Worm (Caenorhabditis elegans) whole organism, mixed stage, embryonic: Measurements from ENCODE around the gene Y39E4B.11.

ENCODE experiments used
- M03D4.4 ChIP-seq: sonication (generic microtip); optimal IDR thresholded peaks from 2 replicates; lab custom pipeline; 2017; ENCODE audit warnings: mild to moderate bottlenecking, missing genetic modification characterization, missing compliant biosample characterization
- blmp-1 ChIP-seq: fragments of 150-350 bp; optimal IDR thresholded peaks from 2 replicates; lab custom pipeline; 2014; ENCODE audit warnings: missing biosample characterization, missing genetic modification characterization
- ces-1 ChIP-seq: fragments of 150-350 bp; optimal IDR thresholded peaks from 2 replicates; lab custom pipeline; 2014; ENCODE audit warnings: missing biosample characterization, missing genetic modification reagents, missing genetic modification characterization
- elt-3 ChIP-seq: fragments of 150-350 bp; optimal IDR thresholded peaks from 2 replicates; lab custom pipeline; 2014; ENCODE audit warnings: missing biosample characterization, missing genetic modification characterization
- flh-1 ChIP-seq: fragments of 200-800 bp; sonication (Bioruptor generic); optimal IDR thresholded peaks from 2 replicates; lab custom pipeline; 2018; ENCODE audit warnings: mild to moderate bottlenecking, missing genetic modification characterization, moderate library complexity, missing compliant biosample characterization
- lin-13 ChIP-seq: fragments of 150-350 bp; optimal IDR thresholded peaks from 2 replicates; lab custom pipeline; 2014; ENCODE audit warnings: missing biosample characterization, missing genetic modification characterization
- lsy-2 ChIP-seq: fragments of 150-350 bp; optimal IDR thresholded peaks from 2 replicates; lab custom pipeline; 2014; ENCODE audit warnings: missing biosample characterization, missing genetic modification characterization
- nhr-28 ChIP-seq: fragments of 150-350 bp; optimal IDR thresholded peaks from 2 replicates; lab custom pipeline; 2014; ENCODE audit warnings: missing biosample characterization, missing genetic modification characterization
- nhr-76 ChIP-seq: sonication (generic microtip); optimal IDR thresholded peaks from 2 replicates; lab custom pipeline; 2017; ENCODE audit warnings: missing biosample characterization, missing genetic modification characterization
- pha-4 ChIP-seq: fragments of 150-350 bp; optimal IDR thresholded peaks from 2 replicates; lab custom pipeline; 2018; ENCODE audit warnings: missing biosample characterization, missing genetic modification reagents, missing genetic modification characterization
- snpc-4 ChIP-seq: fragments of 150-350 bp; optimal IDR thresholded peaks from 2 replicates; lab custom pipeline; 2014; ENCODE audit warnings: missing biosample characterization, missing genetic modification characterization
- unc-39 ChIP-seq: fragments of 150-350 bp; optimal IDR thresholded peaks from 2 replicates; lab custom pipeline; 2014; ENCODE audit warnings: missing biosample characterization, missing genetic modification characterization
- ztf-11 ChIP-seq: fragments of 150-350 bp; optimal IDR thresholded peaks from 2 replicates; lab custom pipeline; 2014; ENCODE audit warnings: missing biosample characterization, missing genetic modification characterization

DNA sequence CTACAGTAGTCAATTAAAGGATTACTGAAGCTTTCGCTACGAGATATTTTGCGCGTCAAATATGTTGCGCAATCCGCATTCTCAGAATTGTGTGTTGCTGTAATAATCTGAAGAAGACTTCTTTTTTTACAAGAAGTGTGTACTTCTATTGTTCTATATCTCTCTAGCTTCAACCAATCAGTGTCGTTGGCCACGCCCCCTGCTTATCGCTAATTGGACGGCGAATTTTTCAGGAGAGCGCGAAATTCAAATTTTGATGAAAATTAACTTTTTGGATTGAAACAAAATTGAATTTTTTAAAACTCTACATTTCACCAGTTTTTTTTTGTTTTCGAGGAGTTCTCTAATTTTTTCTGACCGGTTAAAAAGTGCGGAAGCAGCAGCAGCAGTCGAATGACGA is 27.9 kb upstream of the Y39E4B.11 start:
- TF ChIP-seq unc-39 (no peak), ces-1 (GFP tag; lab: Kevin White, UChicago) (no peak), snpc-4 (no peak), lsy-2 (tag; lab: Kevin White, UChicago) (no peak), elt-3 (tag; lab: Kevin White, UChicago) (no peak), flh-1 (no peak), M03D4.4 (tag; lab: Kevin White, UChicago) (no peak), blmp-1 (tag; lab: Kevin White, UChicago) (no peak), pha-4 (no peak), ztf-11 (tag; lab: Kevin White, UChicago) (no peak), lin-13 (tag; lab: Kevin White, UChicago) (no peak), nhr-28 (no peak), nhr-76 (tag; lab: Kevin White, UChicago) (no peak)
